Worm (Caenorhabditis elegans): Measurements from ENCODE around the gene rml-3.

rml-3 gene

DNA sequence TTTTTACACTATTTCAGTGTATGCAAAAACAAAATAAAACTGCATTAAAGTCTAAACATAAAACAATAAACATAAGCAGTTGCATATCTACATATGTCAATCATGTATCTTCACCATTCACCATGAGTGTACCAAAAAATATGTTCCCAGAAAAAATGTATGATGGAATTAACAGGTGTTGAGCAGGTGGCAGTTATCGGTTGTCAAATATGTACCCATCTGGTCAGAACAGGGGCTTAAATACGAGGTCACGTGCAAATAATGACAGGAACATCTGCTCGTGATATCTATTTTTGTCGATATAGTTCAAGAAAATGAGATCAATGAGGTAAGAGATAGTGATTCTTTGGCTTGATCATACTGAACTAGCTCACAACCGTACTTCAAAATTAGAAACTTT lies 20.2 kb upstream of the rml-3 start:
- TF ChIP-seq nhr-11 (tag; optimal IDR thresholded peaks at IDR 0.05): no peak
- no peak for TF ChIP-seq elt-3 (tag; optimal IDR thresholded peaks at IDR 0.05)
- TF ChIP-seq mdl-1 (tag; optimal IDR thresholded peaks at IDR 0.05): no peak
- peak; percentile 18 for TF ChIP-seq sma-9 (GFP tag; optimal IDR thresholded peaks at IDR 0.05)
- TF ChIP-seq sma-9 (tag; optimal IDR thresholded peaks at IDR 0.05): no peak
- no peak for TF ChIP-seq mab-5 (tag; optimal IDR thresholded peaks at IDR 0.05)
- TF ChIP-seq crh-2 (tag; optimal IDR thresholded peaks at IDR 0.05): no peak
- no peak for TF ChIP-seq fos-1 (tag; optimal IDR thresholded peaks at IDR 0.05)
- TF ChIP-seq elt-1 (tag; optimal IDR thresholded peaks at IDR 0.05): no peak
- TF ChIP-seq nhr-21 (tag; optimal IDR thresholded peaks at IDR 0.05): no peak
- TF ChIP-seq nhr-12 (tag; optimal IDR thresholded peaks at IDR 0.05): no peak
- peak; percentile 10 for TF ChIP-seq nhr-129 (tag; optimal IDR thresholded peaks at IDR 0.05)
- no peak for TF ChIP-seq ztf-4 (tag; optimal IDR thresholded peaks at IDR 0.05)
- TF ChIP-seq mbf-1 (tag; optimal IDR thresholded peaks at IDR 0.05): no peak
- no peak for TF ChIP-seq R02D3.7 (tag; optimal IDR thresholded peaks at IDR 0.05)
- peak in 1 of 2 experiments; percentile 26 for TF ChIP-seq lsy-2 (tag; optimal IDR thresholded peaks at IDR 0.05)
- no peak for TF ChIP-seq nhr-237 (tag; optimal IDR thresholded peaks at IDR 0.05)
- TF ChIP-seq blmp-1 (tag; optimal IDR thresholded peaks at IDR 0.05; ENCODE audit: insufficient read depth): no peak
- TF ChIP-seq ceh-82 (tag; optimal IDR thresholded peaks at IDR 0.05): no peak
- TF ChIP-seq F13H6.1 (tag; optimal IDR thresholded peaks at IDR 0.05): no peak
- TF ChIP-seq lin-11 (tag; optimal IDR thresholded peaks at IDR 0.05): no peak

DNA sequence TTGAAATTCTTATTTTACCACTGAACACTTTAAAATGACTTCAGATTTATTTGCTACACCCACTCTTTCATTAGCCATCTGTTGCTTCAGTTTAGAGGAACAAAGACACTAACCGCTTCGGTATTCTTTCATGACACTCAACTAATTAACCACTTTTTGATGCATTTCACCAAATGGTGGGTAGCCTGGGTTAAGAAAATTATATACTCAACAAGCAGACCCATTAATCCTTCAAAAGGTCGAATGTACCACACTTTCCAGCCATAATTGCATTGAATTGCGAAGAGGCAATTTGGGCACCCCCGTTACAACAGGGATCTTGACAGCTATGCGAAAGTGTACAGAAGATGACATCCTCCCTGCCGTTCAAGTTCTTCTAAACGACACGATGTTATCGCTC lies 19.5 kb upstream of the rml-3 start:
- TF ChIP-seq nhr-6 (tag; optimal IDR thresholded peaks at IDR 0.05) (no peak), mdl-1 (tag; optimal IDR thresholded peaks at IDR 0.05) (no peak), ztf-1 (GFP tag; conservative IDR thresholded peaks at IDR 0.05) (no peak), ceh-82 (tag; optimal IDR thresholded peaks at IDR 0.05) (no peak), nhr-129 (tag; optimal IDR thresholded peaks at IDR 0.05) (peak; percentile 10), nhr-25 (tag; optimal IDR thresholded peaks at IDR 0.05) (peak; percentile 57)

DNA sequence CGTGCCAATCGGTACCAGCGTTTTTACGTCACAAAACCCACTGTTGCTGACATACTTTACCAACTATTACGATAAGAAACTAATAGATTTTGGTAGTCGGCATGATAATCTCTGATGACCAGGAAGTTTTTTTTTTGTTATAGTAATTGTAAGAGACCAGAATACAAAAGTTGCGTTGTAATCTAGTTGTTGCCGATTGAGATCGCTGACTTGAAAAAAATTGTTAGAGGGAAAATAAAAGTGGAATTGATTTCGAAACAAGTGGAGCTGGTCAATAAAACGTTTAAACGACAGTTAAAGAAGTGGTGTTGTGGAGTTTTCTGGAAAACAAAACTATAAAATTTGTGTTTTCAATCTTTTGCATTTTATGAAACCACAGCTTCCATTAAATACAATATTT lies 18.1 kb upstream of the rml-3 start:
- TF ChIP-seq sem-4 (tag; optimal IDR thresholded peaks at IDR 0.05) (no peak), ztf-11 (tag; optimal IDR thresholded peaks at IDR 0.05) (no peak), crh-2 (tag; optimal IDR thresholded peaks at IDR 0.05) (no peak), nhr-23 (tag; optimal IDR thresholded peaks at IDR 0.05) (no peak), nhr-25 (tag; optimal IDR thresholded peaks at IDR 0.05) (no peak), zag-1 (tag; optimal IDR thresholded peaks at IDR 0.05) (no peak), sma-9 (GFP tag; optimal IDR thresholded peaks at IDR 0.05) (peak; percentile 33), sma-9 (tag; optimal IDR thresholded peaks at IDR 0.05) (no peak), ZK546.5 (tag; optimal IDR thresholded peaks at IDR 0.05) (no peak)

DNA sequence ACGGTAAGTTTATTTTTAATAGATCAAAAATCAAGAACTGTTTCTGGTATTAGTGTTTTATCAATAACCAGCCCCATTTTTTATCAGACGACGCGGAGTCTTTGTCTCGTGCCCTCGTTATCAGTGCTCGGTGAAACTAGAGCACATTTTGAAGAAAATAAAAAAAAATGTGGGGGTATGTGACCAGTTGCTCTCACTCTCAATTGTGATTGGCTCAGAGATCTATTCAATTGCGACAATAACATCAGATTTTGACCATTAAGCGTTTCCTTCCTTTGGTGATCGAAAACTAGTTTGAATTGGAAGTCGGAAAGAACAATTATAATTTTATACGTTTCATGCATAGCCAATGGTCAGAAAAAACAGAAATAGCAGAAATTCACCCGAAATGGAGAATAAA lies 17.6 kb upstream of the rml-3 start:
- TF ChIP-seq sma-9 (GFP tag; optimal IDR thresholded peaks at IDR 0.05) (peak; percentile 80), sma-9 (tag; optimal IDR thresholded peaks at IDR 0.05) (no peak), nhr-129 (tag; optimal IDR thresholded peaks at IDR 0.05) (peak; percentile 57), crh-2 (tag; optimal IDR thresholded peaks at IDR 0.05) (peak; percentile 25), sma-3 (GFP tag; optimal IDR thresholded peaks at IDR 0.05) (peak; percentile 28), C34F6.9 (tag; optimal IDR thresholded peaks at IDR 0.05) (no peak), nhr-10 (tag; optimal IDR thresholded peaks at IDR 0.05) (no peak), R02D3.7 (tag; optimal IDR thresholded peaks at IDR 0.05) (no peak), F13H6.1 (tag; optimal IDR thresholded peaks at IDR 0.05) (peak; percentile 32), unc-39 (tag; optimal IDR thresholded peaks at IDR 0.05) (no peak)

DNA sequence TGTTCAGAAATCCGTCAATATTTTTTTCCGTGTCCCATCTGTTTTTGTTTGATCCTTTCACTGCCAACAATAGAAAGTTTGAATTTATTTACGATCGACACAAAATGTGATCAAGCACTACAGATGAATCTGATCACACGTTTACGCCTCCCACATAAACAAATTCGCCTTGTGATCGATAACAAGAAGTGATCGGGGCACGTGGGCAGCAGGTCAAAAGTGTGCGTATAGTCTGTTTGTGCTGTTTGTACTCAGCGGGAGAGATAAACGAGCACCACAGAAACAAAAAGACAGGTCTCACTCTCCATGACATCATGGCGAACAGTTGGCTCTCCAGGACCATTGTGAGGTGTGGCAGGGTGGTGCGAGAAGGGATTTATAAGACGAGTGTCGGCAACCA lies 16.7 kb upstream of the rml-3 start:
- TF ChIP-seq C34F6.9 (tag; optimal IDR thresholded peaks at IDR 0.05) (peak; percentile 52), mdl-1 (tag; optimal IDR thresholded peaks at IDR 0.05) (peak; percentile 67 to 91), lin-11 (tag; optimal IDR thresholded peaks at IDR 0.05) (peak; percentile 48), ztf-11 (tag; optimal IDR thresholded peaks at IDR 0.05) (no peak), sma-3 (GFP tag; optimal IDR thresholded peaks at IDR 0.05) (peak; percentile 85), nhr-25 (tag; optimal IDR thresholded peaks at IDR 0.05) (peak; percentile 89), skn-1 (tag; optimal IDR thresholded peaks at IDR 0.05) (peak; percentile 4), ceh-16 (tag; optimal IDR thresholded peaks at IDR 0.05) (no peak), sem-4 (tag; optimal IDR thresholded peaks at IDR 0.05) (peak; percentile 60), R02D3.7 (tag; optimal IDR thresholded peaks at IDR 0.05) (no peak), nhr-129 (tag; optimal IDR thresholded peaks at IDR 0.05) (peak; percentile 97), lin-13 (GFP tag; optimal IDR thresholded peaks at IDR 0.05) (peak; percentile 56), nhr-6 (tag; optimal IDR thresholded peaks at IDR 0.05) (peak; percentile 26), sma-9 (GFP tag; optimal IDR thresholded peaks at IDR 0.05) (peak; percentile 97), sma-9 (tag; optimal IDR thresholded peaks at IDR 0.05) (no peak), nhr-23 (tag; optimal IDR thresholded peaks at IDR 0.05) (no peak), nhr-10 (tag; optimal IDR thresholded peaks at IDR 0.05) (peak; percentile 34), nhr-11 (tag; optimal IDR thresholded peaks at IDR 0.05) (no peak), Y55F3AM.14 (GFP tag; optimal IDR thresholded peaks at IDR 0.05) (peak; percentile 78), lsy-2 (tag; optimal IDR thresholded peaks at IDR 0.05) (peak in 1 of 2 experiments; percentile 76), ztf-4 (tag; optimal IDR thresholded peaks at IDR 0.05) (peak; percentile 91), blmp-1 (tag; optimal IDR thresholded peaks at IDR 0.05; ENCODE audit: insufficient read depth) (peak; percentile 81), F13H6.1 (tag; optimal IDR thresholded peaks at IDR 0.05) (peak; percentile 91), unc-62 (GFP tag; optimal IDR thresholded peaks at IDR 0.05) (no peak), nhr-21 (tag; optimal IDR thresholded peaks at IDR 0.05) (peak; percentile 85), ceh-82 (tag; optimal IDR thresholded peaks at IDR 0.05) (no peak), aly-2 (tag; optimal IDR thresholded peaks at IDR 0.05) (no peak), crh-2 (tag; optimal IDR thresholded peaks at IDR 0.05) (peak; percentile 94), nhr-237 (tag; optimal IDR thresholded peaks at IDR 0.05) (no peak), mbf-1 (tag; optimal IDR thresholded peaks at IDR 0.05) (no peak), fos-1 (tag; optimal IDR thresholded peaks at IDR 0.05) (peak; percentile 68), elt-3 (tag; optimal IDR thresholded peaks at IDR 0.05) (no peak), nhr-77 (tag; optimal IDR thresholded peaks at IDR 0.05) (no peak), peb-1 (tag; optimal IDR thresholded peaks at IDR 0.05) (no peak)
